Worm (Caenorhabditis elegans): ENCODE data around the gene C23F12.3.

DNA sequence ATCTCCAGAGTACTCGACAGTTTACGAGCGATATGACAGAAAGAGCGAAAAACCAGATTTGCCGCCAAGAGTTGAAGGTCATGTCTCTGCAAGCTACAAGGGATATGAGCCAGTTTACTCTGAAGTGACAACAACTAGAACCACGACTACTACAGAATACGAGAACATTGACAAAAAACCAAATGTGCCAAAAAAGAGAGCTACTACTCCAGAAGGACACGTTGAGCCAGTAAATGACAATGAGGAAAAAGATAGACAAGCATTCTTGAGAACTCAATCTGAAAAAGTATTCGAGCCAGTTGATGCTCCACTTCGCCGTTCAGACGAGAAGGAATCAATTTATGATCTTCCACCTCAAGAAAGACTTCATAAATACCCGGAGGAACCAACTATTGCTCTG is 25.9 kb downstream of the C23F12.3 start:
- TF ChIP-seq elt-3 (tag; optimal IDR thresholded peaks at IDR 0.05) (no peak), ztf-11 (tag; optimal IDR thresholded peaks at IDR 0.05) (no peak), pha-4 (tag; optimal IDR thresholded peaks at IDR 0.05) (no peak), nhr-2 (tag; optimal IDR thresholded peaks at IDR 0.05) (no peak), elt-1 (tag; optimal IDR thresholded peaks at IDR 0.05; ENCODE audit: borderline replicate concordance, insufficient read depth) (no peak), snpc-4 (tag; optimal IDR thresholded peaks at IDR 0.05) (no peak), blmp-1 (tag; optimal IDR thresholded peaks at IDR 0.05) (no peak), nhr-12 (tag; optimal IDR thresholded peaks at IDR 0.05) (no peak), ces-1 (GFP tag; optimal IDR thresholded peaks at IDR 0.05) (no peak), nhr-28 (tag; optimal IDR thresholded peaks at IDR 0.05) (no peak), unc-39 (tag; optimal IDR thresholded peaks at IDR 0.05) (no peak)

All from whole organism, mixed stage, embryonic.